Worm (Caenorhabditis elegans): Measurements from ENCODE around the gene btb-2.
A peak's percentile ranks its signal among the peaks of the same experiment; 100 is the strongest.

Gene btb-2

ce11 chrII:6401649-6402048 is at the start of gene btb-2:
TSS of gene btb-2 (plus strand) at chrII:6401949.
- TF ChIP-seq mls-2 (tag; optimal IDR thresholded peaks at IDR 0.05) (no peak), mep-1 (tag; optimal IDR thresholded peaks at IDR 0.05) (no peak), ceh-39 (tag; optimal IDR thresholded peaks at IDR 0.05) (no peak), ham-2 (GFP tag; optimal IDR thresholded peaks at IDR 0.05) (no peak), mab-5 (tag; optimal IDR thresholded peaks at IDR 0.05) (no peak), nhr-237 (tag; optimal IDR thresholded peaks at IDR 0.05) (no peak), nhr-28 (tag; optimal IDR thresholded peaks at IDR 0.05) (no peak)

ce11 chrII:6355396-6356346 is 46.1 kb upstream of the btb-2 start, which contains the start of gene C32D5.11:
TSS of gene C32D5.11 (minus strand) at chrII:6355446.
- TF ChIP-seq ceh-39 (tag; optimal IDR thresholded peaks at IDR 0.05): no peak
- TF ChIP-seq M03D4.4 (tag; optimal IDR thresholded peaks at IDR 0.05): no peak
- TF ChIP-seq nhr-28 (tag; optimal IDR thresholded peaks at IDR 0.05): no peak
- peak; percentile 53 for TF ChIP-seq mep-1 (tag; optimal IDR thresholded peaks at IDR 0.05)
- TF ChIP-seq cnd-1 (tag; optimal IDR thresholded peaks at IDR 0.05): no peak
- no peak for TF ChIP-seq ceh-43 (GFP tag; optimal IDR thresholded peaks at IDR 0.05)
- TF ChIP-seq lin-32 (GFP tag; optimal IDR thresholded peaks at IDR 0.05): no peak
- no peak for TF ChIP-seq nhr-76 (tag; optimal IDR thresholded peaks at IDR 0.05)
- peak; percentile 52 for TF ChIP-seq lin-13 (tag; optimal IDR thresholded peaks at IDR 0.05)
- TF ChIP-seq nhr-237 (tag; optimal IDR thresholded peaks at IDR 0.05): no peak
- TF ChIP-seq nhr-12 (tag; optimal IDR thresholded peaks at IDR 0.05): no peak
- TF ChIP-seq ztf-11 (tag; optimal IDR thresholded peaks at IDR 0.05): no peak
- no peak for TF ChIP-seq blmp-1 (tag; optimal IDR thresholded peaks at IDR 0.05)
- no peak for TF ChIP-seq zip-8 (tag; optimal IDR thresholded peaks at IDR 0.05)
- TF ChIP-seq mab-5 (tag; optimal IDR thresholded peaks at IDR 0.05): no peak
- TF ChIP-seq hlh-1 (tag; optimal IDR thresholded peaks at IDR 0.05): peak; percentile 37
- no peak for TF ChIP-seq flh-1 (GFP tag; optimal IDR thresholded peaks at IDR 0.05)
- no peak for TF ChIP-seq ceh-83 (GFP tag; optimal IDR thresholded peaks at IDR 0.05)
- TF ChIP-seq mls-2 (tag; optimal IDR thresholded peaks at IDR 0.05): no peak
- TF ChIP-seq elt-1 (tag; optimal IDR thresholded peaks at IDR 0.05; ENCODE audit: borderline replicate concordance, insufficient read depth): no peak
- no peak for TF ChIP-seq tbx-8 (GFP tag; optimal IDR thresholded peaks at IDR 0.05)
- no peak for TF ChIP-seq unc-62 (GFP tag; optimal IDR thresholded peaks at IDR 0.05)
- no peak for TF ChIP-seq snpc-4 (tag; optimal IDR thresholded peaks at IDR 0.05)
- TF ChIP-seq sptf-1 (tag; optimal IDR thresholded peaks at IDR 0.05): peak; percentile 55
- TF ChIP-seq nhr-2 (tag; optimal IDR thresholded peaks at IDR 0.05): no peak
- TF ChIP-seq ces-1 (GFP tag; optimal IDR thresholded peaks at IDR 0.05): peak; percentile 20
- TF ChIP-seq drap-1 (GFP tag; optimal IDR thresholded peaks at IDR 0.05): no peak
- TF ChIP-seq elt-3 (tag; optimal IDR thresholded peaks at IDR 0.05): no peak
- TF ChIP-seq unc-120 (tag; optimal IDR thresholded peaks at IDR 0.05; ENCODE audit: poor library complexity, severe bottlenecking): peak; percentile 16
- no peak for TF ChIP-seq bed-3 (GFP tag; optimal IDR thresholded peaks at IDR 0.05)
- peak; percentile 38 for TF ChIP-seq lsy-2 (tag; optimal IDR thresholded peaks at IDR 0.05)
- no peak for TF ChIP-seq sem-2 (GFP tag; optimal IDR thresholded peaks at IDR 0.05)
- TF ChIP-seq unc-39 (tag; optimal IDR thresholded peaks at IDR 0.05): no peak
- no peak for TF ChIP-seq pha-4 (tag; optimal IDR thresholded peaks at IDR 0.05)
- no peak for TF ChIP-seq ham-2 (GFP tag; optimal IDR thresholded peaks at IDR 0.05)

- no peak for TF ChIP-seq sptf-1 (tag; optimal IDR thresholded peaks at IDR 0.05)
- TF ChIP-seq drap-1 (GFP tag; optimal IDR thresholded peaks at IDR 0.05): no peak
- no peak for TF ChIP-seq mab-5 (tag; optimal IDR thresholded peaks at IDR 0.05)
- no peak for TF ChIP-seq lin-32 (GFP tag; optimal IDR thresholded peaks at IDR 0.05)
- no peak for TF ChIP-seq ceh-83 (GFP tag; optimal IDR thresholded peaks at IDR 0.05)
- TF ChIP-seq blmp-1 (tag; optimal IDR thresholded peaks at IDR 0.05): no peak
- no peak for TF ChIP-seq snpc-4 (tag; optimal IDR thresholded peaks at IDR 0.05)
- TF ChIP-seq ceh-39 (tag; optimal IDR thresholded peaks at IDR 0.05): no peak
- no peak for TF ChIP-seq unc-39 (tag; optimal IDR thresholded peaks at IDR 0.05)
- no peak for TF ChIP-seq nhr-2 (tag; optimal IDR thresholded peaks at IDR 0.05)
- no peak for TF ChIP-seq nhr-237 (tag; optimal IDR thresholded peaks at IDR 0.05)
- no peak for TF ChIP-seq ztf-11 (tag; optimal IDR thresholded peaks at IDR 0.05)
- TF ChIP-seq elt-3 (tag; optimal IDR thresholded peaks at IDR 0.05): no peak
- TF ChIP-seq nhr-12 (tag; optimal IDR thresholded peaks at IDR 0.05): no peak
- TF ChIP-seq bed-3 (GFP tag; optimal IDR thresholded peaks at IDR 0.05): no peak
- TF ChIP-seq elt-1 (tag; optimal IDR thresholded peaks at IDR 0.05; ENCODE audit: borderline replicate concordance, insufficient read depth): no peak
- no peak for TF ChIP-seq ham-2 (GFP tag; optimal IDR thresholded peaks at IDR 0.05)
- no peak for TF ChIP-seq nhr-76 (tag; optimal IDR thresholded peaks at IDR 0.05)
Observed at ce11 chrII:6358232-6358631, 43.5 kb upstream of the btb-2 start.
